Worm (Caenorhabditis elegans) whole organism, L4 larva: Measurements from ENCODE around the gene sec-16A.2.

ENCODE experiments used
- ZK337.2 ChIP-seq: fragments of 200-800 bp; sonication (Bioruptor generic); IDR thresholded peaks from 2 replicates; pipeline ENCODE4 v1.3.6; 2022; ENCODE audit warnings: missing genetic modification reagents, missing genetic modification characterization, missing compliant biosample characterization
- ama-1 ChIP-seq: fragments of 150-350 bp; optimal IDR thresholded peaks from 2 replicates; lab custom pipeline; 2014; ENCODE audit warnings: inconsistent platforms, mixed read lengths
- ceh-28 ChIP-seq: fragments of 150-350 bp; optimal IDR thresholded peaks from 2 replicates; lab custom pipeline; 2014; ENCODE audit warnings: missing biosample characterization, missing genetic modification reagents, missing genetic modification characterization
- dmd-6 ChIP-seq: fragments of 200-800 bp; sonication (Bioruptor generic); IDR thresholded peaks from 2 replicates; pipeline ENCODE4 v1.3.6; 2022; ENCODE audit warnings: missing genetic modification reagents, missing genetic modification characterization, missing compliant biosample characterization
- madf-9 ChIP-seq: fragments of 200-800 bp; sonication (Bioruptor generic); conservative IDR thresholded peaks from 2 replicates; pipeline ENCODE4 v1.3.6; 2022; ENCODE audit warnings: missing genetic modification reagents, missing genetic modification characterization, missing compliant biosample characterization
- nhr-28 ChIP-seq: fragments of 150-350 bp; optimal IDR thresholded peaks from 2 replicates; lab custom pipeline; 2014; ENCODE audit warnings: missing biosample characterization, missing genetic modification characterization
- saeg-2 ChIP-seq: fragments of 200-800 bp; sonication (Bioruptor generic); IDR thresholded peaks from 2 replicates; pipeline ENCODE4 v1.3.6; 2022; ENCODE audit warnings: missing genetic modification reagents, missing genetic modification characterization, missing compliant biosample characterization
- set-16 ChIP-seq: fragments of 200-800 bp; sonication (Bioruptor generic); IDR thresholded peaks from 2 replicates; pipeline ENCODE4 v1.3.6; 2022; ENCODE audit warnings: missing genetic modification reagents, missing genetic modification characterization, missing compliant biosample characterization
- snpc-1.2 ChIP-seq: fragments of 200-800 bp; sonication (Bioruptor generic); IDR thresholded peaks from 2 replicates; pipeline ENCODE4 v1.3.6; 2022; ENCODE audit warnings: missing genetic modification reagents, missing genetic modification characterization, missing compliant biosample characterization
- spr-3 ChIP-seq: fragments of 200-800 bp; sonication (Bioruptor generic); optimal IDR thresholded peaks from 2 replicates; lab custom pipeline; 2018; ENCODE audit warnings: mild to moderate bottlenecking, missing genetic modification characterization, missing compliant biosample characterization
- unc-62 ChIP-seq, 3 experiments: fragments of 150-350 bp in 1 of 3; sonication (generic microtip); optimal IDR thresholded peaks in 2 of 3; peaks in 1 of 3; 1 replicate in 1 of 3; 2 replicates in 2 of 3; lab custom pipeline; 2014 to 2017; ENCODE audit warnings: missing biosample characterization in 3 of 3, missing genetic modification characterization in 3 of 3, missing genetic modification reagents in 3 of 3, missing genotype in 1 of 3
- zag-1 ChIP-seq: fragments of 150-350 bp; optimal IDR thresholded peaks from 2 replicates; lab custom pipeline; 2014; ENCODE audit warnings: missing biosample characterization, missing genetic modification characterization

ce11 chrX:8257687-8258086 is 29.4 kb upstream of the sec-16A.2 start:
- TF ChIP-seq ama-1 (lab: Kevin White, UChicago) (no peak), ceh-28 (tag; lab: Kevin White, UChicago) (no peak), nhr-28 (tag; lab: Kevin White, UChicago) (no peak), saeg-2 (GFP tag; lab: Robert Waterston, UW) (no peak), dmd-6 (GFP tag; lab: Robert Waterston, UW) (no peak), spr-3 (GFP tag; lab: Kevin White, UChicago) (no peak), zag-1 (tag; lab: Kevin White, UChicago) (no peak), unc-62 (GFP tag; optimal IDR thresholded peaks at IDR 0.05 in 1 of 2; lab: Kevin White, UChicago) (no peak), unc-62 (tag; optimal IDR thresholded peaks at IDR 0.05; lab: Kevin White, UChicago) (no peak), ZK337.2 (GFP tag; lab: Robert Waterston, UW) (no peak), madf-9 (GFP tag; lab: Robert Waterston, UW) (no peak), set-16 (GFP tag; lab: Robert Waterston, UW) (no peak), snpc-1.2 (GFP tag; lab: Robert Waterston, UW) (no peak)
